Worm (Caenorhabditis elegans) whole organism, early embryonic: Measurements from ENCODE around the gene D1053.4.

ENCODE experiments used
- B0310.2 ChIP-seq: sonication (generic microtip); optimal IDR thresholded peaks from 2 replicates; lab custom pipeline; 2016; ENCODE audit warnings: mild to moderate bottlenecking, missing genetic modification characterization, missing compliant biosample characterization
- ama-1 ChIP-seq: fragments of 150-350 bp; optimal IDR thresholded peaks from 2 replicates; lab custom pipeline; 2014
- ceh-13 ChIP-seq: fragments of 200-800 bp; sonication (Bioruptor generic); optimal IDR thresholded peaks from 2 replicates; lab custom pipeline; 2018; ENCODE audit warnings: mild to moderate bottlenecking, missing genetic modification characterization, missing compliant biosample characterization
- ceh-36 ChIP-seq: sonication (generic microtip); optimal IDR thresholded peaks from 2 replicates; lab custom pipeline; 2016; ENCODE audit warnings: missing genetic modification characterization, inconsistent platforms, missing compliant biosample characterization
- hmbx-1 ChIP-seq: sonication (generic microtip); optimal IDR thresholded peaks from 2 replicates; lab custom pipeline; 2016; ENCODE audit warnings: mild to moderate bottlenecking, missing genetic modification characterization, missing compliant biosample characterization
- pes-1 ChIP-seq: fragments of 200-800 bp; sonication (Bioruptor generic); IDR thresholded peaks from 2 replicates; pipeline ENCODE4 v1.3.6; 2022; ENCODE audit warnings: missing genetic modification reagents, missing genetic modification characterization, missing compliant biosample characterization
- tra-4 ChIP-seq: sonication (generic microtip); optimal IDR thresholded peaks from 2 replicates; lab custom pipeline; 2017; ENCODE audit warnings: missing genetic modification characterization, missing compliant biosample characterization

DNA sequence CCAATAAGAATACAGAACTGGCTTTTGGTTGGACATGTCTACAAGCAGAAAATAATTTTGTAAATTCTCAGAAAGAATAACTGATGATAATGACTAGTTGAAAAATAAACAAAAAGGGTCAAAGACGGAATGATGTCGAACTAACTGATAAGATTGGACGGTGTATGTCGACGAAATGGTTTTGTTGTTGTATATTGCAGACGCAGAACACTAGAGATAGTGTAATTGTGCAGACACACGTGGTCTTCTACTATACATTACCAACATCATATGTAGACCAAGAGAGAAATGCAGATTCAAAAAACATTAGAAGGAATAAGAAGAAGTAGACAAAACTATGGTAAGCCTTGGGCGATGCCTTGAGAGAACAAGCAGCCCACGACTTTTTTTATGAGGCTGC is 4.2 kb upstream of the D1053.4 start, which contains the start of the genes gst-42 and D1053.2:
- TF ChIP-seq ceh-13 (GFP tag; lab: Kevin White, UChicago) (no peak), tra-4 (tag; lab: Kevin White, UChicago) (no peak), hmbx-1 (tag; lab: Kevin White, UChicago) (no peak), ama-1 (no peak), pes-1 (GFP tag; lab: Robert Waterston, UW) (no peak), B0310.2 (no peak), ceh-36 (tag; lab: Kevin White, UChicago) (no peak)
